Worm (Caenorhabditis elegans): Measurements from ENCODE around the gene lido-10.
"Not testable (repeated sequence)": the region's sequence is repeated elsewhere in the genome, so short reads cannot be mapped to it uniquely, and the experiment has no call there.

lido-10 gene

DNA sequence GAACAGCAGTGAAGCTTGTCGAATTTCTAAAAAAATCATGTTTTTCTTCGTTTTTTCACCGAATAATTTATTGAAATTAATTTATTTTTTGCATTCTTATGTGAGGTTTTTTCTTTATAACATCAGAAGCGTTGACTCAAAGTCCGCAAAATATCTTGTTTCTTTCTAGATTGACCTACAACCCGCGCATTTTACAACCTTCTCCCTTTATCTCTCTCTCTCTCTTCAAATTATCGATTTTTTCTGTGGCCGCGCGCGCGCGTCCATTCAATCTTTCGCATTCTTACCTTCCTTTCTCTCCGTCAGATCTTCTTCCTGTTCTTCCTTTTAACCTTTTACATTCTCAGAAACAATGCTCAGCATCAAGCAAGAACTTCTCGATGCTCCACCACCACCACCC is 3.2 kb downstream of the lido-10 start, which contains the start of gene lido-12:
Gene lido-12 (plus strand): TSS at position 301 of the 400 bp plus-strand sequence.
- TF ChIP-seq him-1 (tag; optimal IDR thresholded peaks at IDR 0.05) (no peak), W03F9.2 (tag; optimal IDR thresholded peaks at IDR 0.05) (no peak)

DNA sequence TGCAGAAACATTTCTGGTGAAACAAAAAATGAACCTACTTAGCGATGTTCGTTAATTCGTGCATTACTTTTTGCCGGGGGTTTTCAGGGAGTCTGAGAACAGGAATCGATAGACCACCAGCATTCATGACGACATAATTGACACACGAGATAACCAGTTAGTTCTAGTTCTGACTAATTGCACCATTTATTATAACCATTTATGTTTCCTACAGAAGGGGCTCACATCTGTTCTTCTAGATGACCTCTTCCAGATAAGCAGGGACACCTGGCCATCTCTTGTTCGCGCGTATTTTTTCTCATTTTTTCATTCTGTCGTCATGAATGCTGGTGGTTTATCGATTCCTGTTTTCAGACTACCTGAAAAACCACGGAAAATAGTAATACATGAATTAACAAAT is 6.1 kb downstream of the lido-10 start, which contains the start of gene sdz-5:
Gene sdz-5 (plus strand): TSS at position 301 of the 400 bp plus-strand sequence.
- TF ChIP-seq him-1 (tag; optimal IDR thresholded peaks at IDR 0.05) (no peak), dao-5 (tag; optimal IDR thresholded peaks at IDR 0.05) (no peak), W03F9.2 (tag; optimal IDR thresholded peaks at IDR 0.05) (no peak)

DNA sequence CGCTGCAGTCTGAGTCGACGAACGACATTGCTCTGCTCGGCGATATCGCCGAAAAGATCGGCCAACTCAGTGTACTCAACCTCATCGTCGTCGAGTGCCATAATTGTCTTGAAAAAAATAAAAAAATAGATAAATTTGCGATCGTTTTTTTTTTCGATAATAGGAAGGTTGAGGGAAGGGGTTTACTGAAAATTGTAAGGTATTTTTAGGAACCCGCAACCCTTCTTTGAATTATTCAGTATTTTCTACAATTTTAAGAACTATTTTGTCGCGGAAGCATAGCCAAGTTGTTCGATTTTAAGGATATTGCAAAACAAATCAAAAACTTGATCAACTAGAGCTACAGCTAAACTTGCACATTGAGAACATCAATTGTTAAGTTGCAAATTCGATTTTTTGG is 9.8 kb downstream of the lido-10 start, which contains the start of gene C41H7.9:
Gene C41H7.9 (minus strand): TSS at position 101 of the 400 bp plus-strand sequence.
- TF ChIP-seq W03F9.2 (tag; optimal IDR thresholded peaks at IDR 0.05) (no peak), him-1 (tag; optimal IDR thresholded peaks at IDR 0.05) (no peak), dao-5 (tag; optimal IDR thresholded peaks at IDR 0.05) (no peak)

DNA sequence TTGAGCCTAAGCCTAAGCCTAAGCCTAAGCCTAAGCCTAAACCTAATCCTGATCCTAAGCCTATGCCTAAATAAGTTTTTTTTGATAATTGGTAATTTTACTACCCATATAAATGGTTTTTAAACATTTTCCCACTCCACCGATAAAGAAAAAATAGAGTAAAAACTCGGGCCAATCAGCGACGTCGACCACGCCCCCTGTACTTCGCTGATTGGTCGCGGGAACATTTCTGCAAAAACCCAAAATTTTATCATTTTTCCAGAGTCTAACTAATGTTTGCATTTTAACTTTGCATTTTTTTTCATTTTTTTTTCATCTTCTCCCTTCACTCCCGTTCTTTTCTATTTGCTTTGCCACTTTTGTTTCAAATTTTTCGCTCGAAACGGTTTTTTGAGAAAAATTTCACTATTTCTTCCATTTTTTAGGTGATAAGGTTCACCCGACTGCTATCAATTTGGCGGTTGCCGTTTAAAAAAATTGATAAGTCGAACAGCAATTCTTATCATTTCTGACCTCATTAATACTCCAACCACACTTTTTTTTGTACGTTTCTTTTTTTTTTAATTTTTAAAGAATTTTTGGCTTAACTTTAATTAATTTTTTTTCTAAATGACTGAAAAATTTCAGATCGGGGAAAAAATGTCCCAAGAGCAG is 12.0 kb downstream of the lido-10 start, which contains the start of gene C41H7.2:
Gene C41H7.2 (plus strand): TSS at position 622 of the 654 bp plus-strand sequence.
- TF ChIP-seq W03F9.2 (tag; optimal IDR thresholded peaks at IDR 0.05): no peak
- TF ChIP-seq dao-5 (tag; optimal IDR thresholded peaks at IDR 0.05): no peak
- no peak for TF ChIP-seq him-1 (tag; optimal IDR thresholded peaks at IDR 0.05)

DNA sequence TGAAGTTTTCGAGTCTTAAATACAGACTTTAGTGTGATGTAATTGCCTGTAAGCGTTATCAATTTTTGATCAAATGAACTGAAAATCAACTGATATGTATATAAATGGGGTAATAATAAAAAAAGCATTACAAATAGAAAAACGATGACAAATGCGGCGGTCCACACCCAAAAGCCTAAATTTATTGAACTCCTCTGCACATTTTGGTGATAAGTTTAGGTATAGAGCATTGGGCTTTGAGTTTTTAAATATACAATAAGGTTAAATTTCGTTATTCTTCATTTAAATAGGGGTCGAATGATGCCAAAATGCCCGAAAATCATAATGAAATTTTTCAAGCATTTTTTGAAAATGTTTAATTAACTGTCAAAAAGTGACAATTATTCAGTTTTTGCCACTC is 17.5 kb downstream of the lido-10 start, which contains the start of gene clec-3:
Gene clec-3 (minus strand): TSS at position 101 of the 400 bp plus-strand sequence.
- TF ChIP-seq W03F9.2 (tag; optimal IDR thresholded peaks at IDR 0.05): no peak
- no peak for TF ChIP-seq him-1 (tag; optimal IDR thresholded peaks at IDR 0.05)
- TF ChIP-seq dao-5 (tag; optimal IDR thresholded peaks at IDR 0.05): no peak

DNA sequence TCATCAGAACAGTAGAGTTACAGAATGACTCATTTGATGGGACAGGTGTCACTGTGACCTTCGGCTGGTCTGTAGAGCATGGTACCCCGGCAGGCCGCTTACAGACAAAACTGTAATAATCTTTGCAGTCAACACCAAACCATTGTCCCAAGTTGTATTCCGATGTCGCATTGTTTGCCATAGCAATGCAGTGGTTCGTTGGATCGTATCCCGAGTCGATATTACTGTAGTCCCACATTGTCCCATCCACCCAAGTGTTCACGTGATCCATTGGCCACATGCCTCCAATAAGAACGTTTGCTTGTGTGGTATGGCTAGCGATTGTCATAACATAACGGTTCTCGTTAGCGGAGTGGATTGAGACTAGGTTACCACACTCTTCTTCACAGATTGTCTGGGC is 18.6 kb downstream of the lido-10 start:
- no peak for TF ChIP-seq him-1 (tag; optimal IDR thresholded peaks at IDR 0.05)
- TF ChIP-seq W03F9.2 (tag; optimal IDR thresholded peaks at IDR 0.05): no peak
- TF ChIP-seq dao-5 (tag; optimal IDR thresholded peaks at IDR 0.05): no peak

DNA sequence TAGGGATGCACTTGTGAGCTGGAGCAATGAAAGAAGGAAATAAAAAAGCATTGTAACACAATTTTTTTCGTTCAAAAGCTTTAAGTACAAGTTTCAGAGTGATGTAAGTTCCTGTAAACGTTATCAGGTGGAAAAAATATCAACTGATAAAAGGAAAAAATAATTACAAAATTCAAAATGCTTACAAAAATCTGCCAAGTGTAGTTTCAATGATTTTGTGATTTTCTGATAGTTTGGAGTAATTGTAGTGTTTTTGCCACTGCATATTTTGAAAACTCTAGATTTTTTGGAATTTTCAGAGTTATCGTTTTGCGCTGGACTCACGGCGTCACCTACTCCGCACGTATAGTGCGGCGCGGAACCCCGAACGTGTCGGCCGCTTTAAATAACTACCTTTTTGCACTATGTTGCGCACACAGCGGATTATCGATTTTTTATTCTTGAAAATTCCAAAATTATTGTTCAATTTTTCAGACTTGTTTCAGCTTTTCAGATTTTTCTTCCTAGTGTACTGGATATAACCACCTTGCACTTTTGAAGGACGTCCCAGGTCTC is 21.1 kb downstream of the lido-10 start, which contains the start of gene clec-2:
Gene clec-2 (minus strand): TSS at position 51 of the 555 bp plus-strand sequence.
- no peak for TF ChIP-seq dao-5 (tag; optimal IDR thresholded peaks at IDR 0.05)
- TF ChIP-seq him-1 (tag; optimal IDR thresholded peaks at IDR 0.05): no peak
- TF ChIP-seq W03F9.2 (tag; optimal IDR thresholded peaks at IDR 0.05): no peak

DNA sequence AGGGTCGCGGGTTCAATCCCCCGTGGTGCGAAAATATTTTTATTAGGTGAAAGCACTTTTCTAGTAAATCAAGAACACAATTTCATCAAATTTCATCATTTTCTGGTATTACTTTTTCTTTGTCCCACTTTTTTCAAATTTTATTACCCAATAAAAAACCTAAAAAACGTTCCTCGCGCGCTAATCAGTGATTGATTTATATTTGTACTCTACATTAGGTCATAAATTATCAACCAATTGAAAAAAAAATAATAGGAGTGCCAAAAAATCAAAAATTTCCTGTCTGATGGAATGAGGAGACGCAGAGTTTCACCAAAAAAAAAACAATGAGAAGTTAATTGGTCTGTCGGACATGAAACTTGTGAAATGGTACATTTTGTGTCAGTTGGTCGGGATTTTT is 22.3 kb downstream of the lido-10 start:
- TF ChIP-seq dao-5 (tag; optimal IDR thresholded peaks at IDR 0.05) (no peak), W03F9.2 (tag; optimal IDR thresholded peaks at IDR 0.05) (no peak), him-1 (tag; optimal IDR thresholded peaks at IDR 0.05) (no peak)

DNA sequence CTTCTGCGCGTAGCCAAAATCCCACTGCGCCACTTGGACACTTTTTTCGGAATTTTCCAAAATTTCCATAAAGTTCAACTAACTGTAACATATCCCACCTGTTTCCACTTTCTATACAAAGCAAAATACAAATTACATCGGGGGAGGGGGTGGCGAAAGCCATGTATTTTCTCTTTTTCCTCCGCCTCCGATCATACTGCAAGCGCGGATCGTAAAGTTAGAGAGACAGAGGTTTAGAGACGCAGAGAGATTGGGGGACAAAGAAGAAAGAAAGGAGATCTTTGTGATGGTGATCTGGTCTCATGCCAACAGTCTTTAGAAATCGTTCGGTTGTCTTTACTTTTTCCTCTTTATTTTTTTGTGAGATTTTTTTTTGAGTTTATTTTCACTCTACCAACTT is 26.0 kb downstream of the lido-10 start:
- TF ChIP-seq W03F9.2 (tag; optimal IDR thresholded peaks at IDR 0.05): no peak
- TF ChIP-seq dao-5 (tag; optimal IDR thresholded peaks at IDR 0.05): no peak
- TF ChIP-seq him-1 (tag; optimal IDR thresholded peaks at IDR 0.05): no peak

DNA sequence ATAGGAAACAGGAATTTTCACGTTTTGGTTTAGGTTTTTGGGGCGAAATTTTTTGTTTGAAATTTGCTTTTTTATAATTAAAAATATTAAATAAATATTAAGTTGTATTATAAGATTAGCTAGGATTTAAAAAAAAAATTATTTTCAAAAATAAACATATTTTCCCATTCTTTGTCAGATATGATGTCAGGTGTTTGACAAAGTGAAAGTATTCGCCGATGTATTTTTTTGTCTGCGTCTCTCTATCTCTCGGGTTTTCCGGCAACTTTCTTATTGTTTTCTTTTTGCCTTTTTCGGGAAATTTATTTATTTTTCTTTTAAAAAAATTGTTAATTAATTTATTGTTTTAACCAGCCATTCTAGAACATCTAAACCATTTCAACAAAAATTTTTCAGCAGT is 28.1 kb downstream of the lido-10 start:
- TF ChIP-seq him-1 (tag; optimal IDR thresholded peaks at IDR 0.05) (no peak), dao-5 (tag; optimal IDR thresholded peaks at IDR 0.05) (no peak), W03F9.2 (tag; optimal IDR thresholded peaks at IDR 0.05) (no peak)

DNA sequence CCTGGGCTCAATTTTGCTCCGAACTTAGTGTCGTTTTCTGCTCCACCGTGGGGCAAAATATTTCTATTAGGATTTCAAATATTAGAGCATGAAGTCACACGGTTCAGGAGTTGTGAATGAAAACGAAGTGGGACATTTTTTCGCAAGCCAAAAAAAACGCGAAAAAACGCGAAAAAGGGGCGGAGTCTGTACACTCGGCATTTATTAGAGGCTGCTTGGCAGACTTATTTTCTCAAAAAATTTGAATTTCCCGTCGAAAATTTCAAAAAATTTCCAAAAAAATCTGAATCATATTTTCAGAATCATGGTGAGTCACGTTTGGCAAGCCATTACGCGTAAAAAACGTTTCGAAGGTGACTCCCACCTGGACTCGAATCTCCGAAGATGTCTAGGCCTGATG is 30.2 kb downstream of the lido-10 start, which contains the start of gene B0454.6:
Gene B0454.6 (plus strand): TSS at position 301 of the 400 bp plus-strand sequence.
- not testable (repeated sequence) for TF ChIP-seq dao-5, W03F9.2, him-1 (tag; optimal IDR thresholded peaks at IDR 0.05)

DNA sequence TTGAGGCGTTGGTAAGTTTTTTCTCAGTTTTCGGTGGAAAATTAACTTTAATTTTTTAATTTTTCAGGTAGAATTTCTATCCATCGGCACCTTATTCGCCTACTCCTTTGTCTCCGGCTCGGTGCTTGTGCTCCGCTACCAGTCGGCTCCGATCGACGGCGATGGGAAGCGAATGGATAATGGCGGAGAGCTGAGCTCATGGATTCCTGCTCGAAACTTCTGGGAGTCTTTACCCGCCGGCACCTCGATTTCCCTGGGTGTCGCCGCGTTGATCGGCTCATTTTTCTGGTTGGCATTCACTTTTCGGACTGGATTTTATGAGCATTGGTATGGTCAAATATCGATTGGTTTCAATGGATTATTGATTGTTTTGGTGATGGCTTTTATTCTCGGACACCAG is 32.6 kb downstream of the lido-10 start:
- TF ChIP-seq him-1 (tag; optimal IDR thresholded peaks at IDR 0.05) (no peak), dao-5 (tag; optimal IDR thresholded peaks at IDR 0.05) (no peak)

DNA sequence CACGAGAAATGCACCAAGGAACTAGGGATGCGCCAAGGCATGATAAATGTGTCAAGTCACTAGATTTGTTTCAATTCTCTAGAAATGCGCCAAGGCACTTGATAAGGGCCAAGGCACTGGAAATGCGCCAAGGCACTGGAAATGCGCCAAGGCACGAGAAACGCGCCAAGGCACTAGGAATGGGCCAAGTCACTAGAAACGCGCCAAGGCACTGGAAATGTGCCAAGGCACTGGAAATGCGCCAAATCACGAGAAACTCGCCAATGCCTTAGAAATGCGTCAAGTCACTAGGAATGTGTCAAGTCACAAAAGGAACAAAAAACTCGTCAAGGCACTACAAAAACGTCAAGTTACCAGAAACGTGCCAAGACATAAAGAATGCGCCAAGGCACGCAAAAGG is 34.0 kb downstream of the lido-10 start:
- TF ChIP-seq dao-5 (tag; optimal IDR thresholded peaks at IDR 0.05): no peak
- TF ChIP-seq W03F9.2 (tag; optimal IDR thresholded peaks at IDR 0.05): no peak
- no peak for TF ChIP-seq him-1 (tag; optimal IDR thresholded peaks at IDR 0.05)

DNA sequence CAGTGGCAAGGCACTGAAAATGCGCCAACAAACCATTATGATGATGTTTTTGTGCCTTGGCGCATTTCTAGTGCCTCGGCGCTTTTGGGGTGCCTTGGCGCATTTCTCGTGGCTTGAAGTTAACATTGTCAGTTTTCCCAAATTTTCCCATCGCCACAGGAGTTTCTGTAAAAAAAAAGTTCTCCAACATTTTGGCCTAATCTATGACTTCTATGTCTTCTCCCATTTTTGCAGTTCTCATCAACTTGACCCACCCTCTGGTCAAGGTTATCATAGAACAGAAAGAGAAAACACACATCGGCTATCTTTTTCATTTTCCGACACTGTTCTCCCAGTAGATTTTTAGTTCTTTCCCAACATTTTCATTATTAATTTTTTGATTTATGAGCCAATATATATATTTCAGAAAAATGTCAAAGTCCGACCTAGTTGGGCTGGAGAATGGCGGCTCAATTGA is 36.2 kb downstream of the lido-10 start, which contains the start of the genes B0454.26 and B0454.5:
Gene B0454.26 (minus strand): TSS at position 101 of the 457 bp plus-strand sequence.
Gene B0454.5 (plus strand): TSS at position 407 of the 457 bp plus-strand sequence.
- TF ChIP-seq him-1 (tag; optimal IDR thresholded peaks at IDR 0.05): no peak
- TF ChIP-seq dao-5 (tag; optimal IDR thresholded peaks at IDR 0.05): no peak
- TF ChIP-seq W03F9.2 (tag; optimal IDR thresholded peaks at IDR 0.05): no peak
